Worm (Caenorhabditis elegans): ENCODE measurements around the gene F40H3.2.

DNA sequence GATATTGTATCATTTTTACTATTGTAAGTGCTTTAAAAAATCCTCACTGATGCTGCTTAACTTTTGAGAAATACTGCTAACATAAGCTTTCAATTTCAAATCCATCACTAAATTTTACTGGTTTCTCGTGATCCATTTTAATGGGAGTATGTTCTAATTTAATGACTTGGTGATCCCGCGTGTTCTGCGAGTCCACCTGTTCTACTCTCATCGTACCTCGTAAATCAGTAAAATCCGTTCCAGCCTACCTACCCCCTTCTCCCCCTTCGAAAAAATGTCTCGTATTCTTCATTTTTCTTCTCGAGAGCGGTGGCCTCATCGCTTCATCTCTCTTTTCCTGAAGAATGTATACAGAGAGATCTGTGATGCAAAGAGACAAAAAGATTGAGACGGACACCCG is 37.9 kb upstream of the F40H3.2 start:
- TF ChIP-seq sem-2 (GFP tag; optimal IDR thresholded peaks at IDR 0.05), result no peak
- no peak for TF ChIP-seq nhr-76 (tag; optimal IDR thresholded peaks at IDR 0.05)
- TF ChIP-seq pha-4 (tag; optimal IDR thresholded peaks at IDR 0.05), result no peak
- no peak for TF ChIP-seq mab-5 (tag; optimal IDR thresholded peaks at IDR 0.05)
- TF ChIP-seq sptf-1 (tag; optimal IDR thresholded peaks at IDR 0.05), result no peak
- no peak for TF ChIP-seq elt-3 (tag; optimal IDR thresholded peaks at IDR 0.05)
- no peak for TF ChIP-seq zip-8 (tag; optimal IDR thresholded peaks at IDR 0.05)
- TF ChIP-seq tbx-8 (GFP tag; optimal IDR thresholded peaks at IDR 0.05), result no peak
- TF ChIP-seq elt-1 (tag; optimal IDR thresholded peaks at IDR 0.05; ENCODE audit: borderline replicate concordance, insufficient read depth), result no peak
